Worm (Caenorhabditis elegans) whole organism, young adult: ENCODE measurements around the gene fbxa-89.

Experiments
- F57C9.4 ChIP-seq: sonication (generic microtip); optimal IDR thresholded peaks from 2 replicates; lab custom pipeline; 2017; ENCODE audit warnings: mild to moderate bottlenecking, missing genetic modification characterization, missing compliant biosample characterization
- K12H6.12 ChIP-seq: fragments of 200-800 bp; sonication (Bioruptor generic); optimal IDR thresholded peaks from 2 replicates; lab custom pipeline; 2018; ENCODE audit warnings: mild to moderate bottlenecking, missing genetic modification characterization, missing compliant biosample characterization
- Y53F4B.3 ChIP-seq: fragments of 200-800 bp; sonication (Bioruptor generic); IDR thresholded peaks from 2 replicates; pipeline ENCODE4 v1.3.6; 2022; ENCODE audit warnings: missing genetic modification reagents, missing genetic modification characterization, missing compliant biosample characterization
- Y79H2A.3 ChIP-seq: fragments of 200-800 bp; sonication (Bioruptor generic); conservative IDR thresholded peaks from 2 replicates; pipeline ENCODE4 v1.3.6; 2022; ENCODE audit warnings: missing genetic modification reagents, missing genetic modification characterization, missing compliant biosample characterization
- aptf-3 ChIP-seq: fragments of 200-800 bp; sonication (Bioruptor generic); IDR thresholded peaks from 2 replicates; pipeline ENCODE4 v1.3.6; 2022; ENCODE audit warnings: missing genetic modification characterization, missing compliant biosample characterization
- ceh-79 ChIP-seq: sonication (generic microtip); optimal IDR thresholded peaks from 2 replicates; lab custom pipeline; 2017; ENCODE audit warnings: mild to moderate bottlenecking, missing genetic modification characterization, missing compliant biosample characterization
- hmg-1.2 ChIP-seq: fragments of 200-800 bp; sonication (Bioruptor generic); IDR thresholded peaks from 2 replicates; pipeline ENCODE4 v1.3.6; 2022; ENCODE audit warnings: missing genetic modification reagents, missing genetic modification characterization, missing compliant biosample characterization
- lsy-27 ChIP-seq: sonication (generic microtip); optimal IDR thresholded peaks from 2 replicates; lab custom pipeline; 2017; ENCODE audit warnings: missing genetic modification characterization, mild to moderate bottlenecking, missing compliant biosample characterization, antibody characterized with exemption, missing genotype, borderline replicate concordance; ENCODE audit not compliant: insufficient read depth
- madf-10 ChIP-seq: sonication (generic microtip); optimal IDR thresholded peaks from 2 replicates; lab custom pipeline; 2016; ENCODE audit warnings: mild to moderate bottlenecking, missing genetic modification characterization, missing compliant biosample characterization
- mes-4 ChIP-seq: sonication (generic microtip); optimal IDR thresholded peaks from 2 replicates; lab custom pipeline; 2016; ENCODE audit warnings: missing genotype, missing genetic modification characterization, missing compliant biosample characterization
- sea-2 ChIP-seq: fragments of 200-800 bp; sonication (Bioruptor generic); IDR thresholded peaks from 2 replicates; pipeline ENCODE4 v1.3.6; 2022; ENCODE audit warnings: missing genetic modification characterization, missing compliant biosample characterization
- snpc-4 ChIP-seq, 5 experiments: fragments of 150-350 bp in 1 of 5; sonication (generic microtip) in 4 of 5; optimal IDR thresholded peaks; 2 replicates each; lab custom pipeline; 2014 to 2018; ENCODE audit warnings: missing genetic modification characterization in 5 of 5, missing biosample characterization in 3 of 5, antibody characterized with exemption in 2 of 5, mild to moderate bottlenecking in 2 of 5, missing compliant biosample characterization in 2 of 5, missing genotype in 2 of 5, moderate library complexity in 2 of 5, missing genetic modification reagents in 1 of 5

ce11 chrIII:12273598-12274090 lies 37.7 kb downstream of the fbxa-89 start, which contains the start of the genes Y75B8A.24 and Y75B8A.25:
- TF ChIP-seq K12H6.12 (tag; lab: Kevin White, UChicago) = no peak
- TF ChIP-seq aptf-3 = no peak
- TF ChIP-seq Y79H2A.3 (GFP tag; lab: Robert Waterston, UW) = no peak
- TF ChIP-seq F57C9.4 (tag; lab: Kevin White, UChicago) = no peak
- TF ChIP-seq snpc-4 (GFP tag; optimal IDR thresholded peaks at IDR 0.05; lab: Kevin White, UChicago) = peak; percentile 20
- peak in 3 of 4 experiments; percentile 3 to 51 (median 47) for TF ChIP-seq snpc-4 (tag; optimal IDR thresholded peaks at IDR 0.05; lab: Kevin White, UChicago)
- no peak for TF ChIP-seq sea-2 (GFP tag; lab: Robert Waterston, UW)
- TF ChIP-seq hmg-1.2 (GFP tag; lab: Robert Waterston, UW) = peak; percentile 98
- no peak for TF ChIP-seq ceh-79 (tag; lab: Kevin White, UChicago)
- no peak for TF ChIP-seq Y53F4B.3 (GFP tag; lab: Robert Waterston, UW)
- no peak for TF ChIP-seq mes-4 (tag; lab: Kevin White, UChicago)
- peak; percentile 44 for TF ChIP-seq madf-10 (tag; lab: Kevin White, UChicago)
- no peak for TF ChIP-seq lsy-27 (tag; lab: Kevin White, UChicago)
